Fruit fly (Drosophila melanogaster): ENCODE results near the gene CG4281.

The CG4281 gene

dm6 chrX:2083109-2083508 lies 18.2 kb upstream of the CG4281 start (continued):
- TF ChIP-seq CG6254 (GFP tag; optimal IDR thresholded peaks at IDR 0.05) (no peak), ash1 (GFP tag; optimal IDR thresholded peaks at IDR 0.05) (peak; percentile 35), vvl (GFP tag; IDR thresholded peaks at IDR 0.05) (peak; percentile 55), kay (GFP tag; optimal IDR thresholded peaks at IDR 0.05) (peak; percentile 16), CG2202 (tag; optimal IDR thresholded peaks at IDR 0.05) (no peak), CG7357 (GFP tag; IDR thresholded peaks at IDR 0.05) (peak; percentile 56; the same call in 2 of the 3 replicates), sisA (GFP tag; IDR thresholded peaks at IDR 0.05) (peak; percentile 38), pfk (GFP tag; optimal IDR thresholded peaks at IDR 0.05) (no peak), CG11093 (GFP tag; IDR thresholded peaks at IDR 0.05) (no peak), crc (GFP tag; optimal IDR thresholded peaks at IDR 0.05) (no peak), pita (GFP tag; optimal IDR thresholded peaks at IDR 0.05) (no peak), CG10979 (tag; optimal IDR thresholded peaks at IDR 0.05) (no peak), Lhr (GFP tag; optimal IDR thresholded peaks at IDR 0.05) (no peak), ERR (GFP tag; optimal IDR thresholded peaks at IDR 0.05) (no peak), Aef1 (GFP tag; IDR thresholded peaks at IDR 0.05) (peak; percentile 53; the same call in 2 of the 3 replicates), Mrtf (GFP tag; IDR thresholded peaks at IDR 0.05) (peak; percentile 54; the same call in 1 of the 3 replicates), Awh (GFP tag; IDR thresholded peaks at IDR 0.05) (no peak), CG13775 (GFP tag; optimal IDR thresholded peaks at IDR 0.05) (peak; percentile 43), Bteb2 (GFP tag; optimal IDR thresholded peaks at IDR 0.05) (peak; percentile 39), CG1529 (GFP tag; optimal IDR thresholded peaks at IDR 0.05) (no peak), CG11504 (tag; optimal IDR thresholded peaks at IDR 0.05) (peak; percentile 41), CG8765 (GFP tag; IDR thresholded peaks at IDR 0.05) (peak; percentile 42; the same call in 1 of the 2 replicates), pum (GFP tag; optimal IDR thresholded peaks at IDR 0.05) (peak; percentile 16), Fer3 (tag; optimal IDR thresholded peaks at IDR 0.05) (peak; percentile 77), row (GFP tag; IDR thresholded peaks at IDR 0.05) (peak; percentile 71), CG14710 (tag; optimal IDR thresholded peaks at IDR 0.05) (no peak), Oli (tag; optimal IDR thresholded peaks at IDR 0.05) (peak; percentile 17), CG6683 (GFP tag; optimal IDR thresholded peaks at IDR 0.05) (no peak), CG6272 (GFP tag; IDR thresholded peaks at IDR 0.05) (no peak), bigmax (GFP tag; optimal IDR thresholded peaks at IDR 0.05) (no peak), Dref (GFP tag; IDR thresholded peaks at IDR 0.05) (peak; percentile 30; the same call in 1 of the 2 replicates), Med (GFP tag) (peak; percentile 95), Bdp1 (GFP tag; optimal IDR thresholded peaks at IDR 0.05) (no peak), CG1024 (GFP tag; IDR thresholded peaks at IDR 0.05) (no peak), CG8388 (GFP tag; optimal IDR thresholded peaks at IDR 0.05) (no peak), Eip74EF (GFP tag; optimal IDR thresholded peaks at IDR 0.05) (no peak), nom (GFP tag; optimal IDR thresholded peaks at IDR 0.05) (peak; percentile 56), CG43689 (GFP tag; IDR thresholded peaks at IDR 0.05) (no peak), Dek (tag; optimal IDR thresholded peaks at IDR 0.05) (peak; percentile 52), ewg (GFP tag; optimal IDR thresholded peaks at IDR 0.05) (no peak), CG10366 (GFP tag; IDR thresholded peaks at IDR 0.05) (peak; percentile 43), dysf (GFP tag; IDR thresholded peaks at IDR 0.05) (peak; percentile 75), CG18011 (GFP tag; optimal IDR thresholded peaks at IDR 0.05) (no peak), CG4617 (GFP tag; optimal IDR thresholded peaks at IDR 0.05; ENCODE audit: borderline replicate concordance) (no peak), CG34422 (GFP tag; IDR thresholded peaks at IDR 0.05) (peak; percentile 25; the same call in 1 of the 3 replicates), nau (GFP tag; optimal IDR thresholded peaks at IDR 0.05) (no peak), bowl (GFP tag; IDR thresholded peaks at IDR 0.05) (no peak), CG3726 (GFP tag; IDR thresholded peaks at IDR 0.05) (no peak), sqz (GFP tag; optimal IDR thresholded peaks at IDR 0.05) (no peak), Xbp1 (GFP tag; optimal IDR thresholded peaks at IDR 0.05) (peak; percentile 32), tin (GFP tag; optimal IDR thresholded peaks at IDR 0.05) (peak; percentile 2)
